Worm (Caenorhabditis elegans) whole organism, L4 larva: ENCODE data around the gene str-255.

Source experiments
- F37D6.2 ChIP-seq: sonication (generic microtip); optimal IDR thresholded peaks from 2 replicates; lab custom pipeline; 2016; ENCODE audit warnings: mild to moderate bottlenecking, missing genetic modification characterization, missing compliant biosample characterization
- F49E8.2 ChIP-seq: sonication (generic microtip); optimal IDR thresholded peaks from 2 replicates; lab custom pipeline; 2016; ENCODE audit warnings: missing compliant biosample characterization, mild to moderate bottlenecking, missing genetic modification characterization, borderline replicate concordance
- ama-1 ChIP-seq: fragments of 150-350 bp; optimal IDR thresholded peaks from 2 replicates; lab custom pipeline; 2014; ENCODE audit warnings: inconsistent platforms, mixed read lengths
- attf-4 ChIP-seq: sonication (generic microtip); optimal IDR thresholded peaks from 3 replicates; lab custom pipeline; 2017; ENCODE audit warnings: missing biosample characterization, missing genetic modification characterization
- hif-1 ChIP-seq, 2 experiments: sonication (generic microtip); optimal IDR thresholded peaks; 2 replicates each; lab custom pipeline; 2016 to 2017; ENCODE audit warnings: missing compliant biosample characterization in 2 of 2, missing genetic modification characterization in 2 of 2, missing genetic modification reagents in 2 of 2, missing genotype in 2 of 2, mild to moderate bottlenecking in 1 of 2
- madf-9 ChIP-seq: fragments of 200-800 bp; sonication (Bioruptor generic); conservative IDR thresholded peaks from 2 replicates; pipeline ENCODE4 v1.3.6; 2022; ENCODE audit warnings: missing genetic modification reagents, missing genetic modification characterization, missing compliant biosample characterization
- mdl-1 ChIP-seq, 2 experiments: fragments of 150-350 bp in 1 of 2; sonication (generic microtip) in 1 of 2; optimal IDR thresholded peaks; 2 replicates each; lab custom pipeline; 2014 to 2017; ENCODE audit warnings: missing biosample characterization in 2 of 2, missing genetic modification characterization in 2 of 2
- nhr-41 ChIP-seq: fragments of 200-800 bp; sonication (Bioruptor generic); IDR thresholded peaks from 2 replicates; pipeline ENCODE4 v1.3.6; 2022; ENCODE audit warnings: missing genetic modification reagents, missing genetic modification characterization, missing compliant biosample characterization
- pha-4 ChIP-seq, 2 experiments: fragments of 150-350 bp in 1 of 2; fragments of 200-800 bp in 1 of 2; sonication (Bioruptor generic) in 1 of 2; IDR thresholded peaks in 1 of 2; optimal IDR thresholded peaks in 1 of 2; 2 replicates each; pipeline versions ENCODE4 v1.3.6 to Lab custom; 2014 to 2022; ENCODE audit warnings: missing genetic modification characterization in 2 of 2, missing genetic modification reagents in 2 of 2, missing biosample characterization in 1 of 2, missing compliant biosample characterization in 1 of 2
- skn-1 ChIP-seq: fragments of 150-350 bp; optimal IDR thresholded peaks from 2 replicates; lab custom pipeline; 2014; ENCODE audit warnings: missing biosample characterization, missing genetic modification characterization
- unc-39 ChIP-seq: sonication (generic microtip); optimal IDR thresholded peaks from 2 replicates; lab custom pipeline; 2017; ENCODE audit warnings: missing biosample characterization, missing genetic modification characterization
- ztf-11 ChIP-seq: fragments of 150-350 bp; optimal IDR thresholded peaks from 2 replicates; lab custom pipeline; 2014; ENCODE audit warnings: missing biosample characterization, missing genetic modification characterization

- TF ChIP-seq nhr-41 (GFP tag; lab: Robert Waterston, UW) (no peak), madf-9 (GFP tag; lab: Robert Waterston, UW) (no peak), hif-1 (tag; optimal IDR thresholded peaks at IDR 0.05; lab: Kevin White, UChicago) (no peak), ama-1 (lab: Kevin White, UChicago) (no peak), unc-39 (tag; lab: Kevin White, UChicago) (no peak), ztf-11 (tag; lab: Kevin White, UChicago) (no peak), mdl-1 (tag; optimal IDR thresholded peaks at IDR 0.05; lab: Kevin White, UChicago) (no peak), pha-4 (GFP tag; IDR thresholded peaks at IDR 0.05; lab: Robert Waterston, UW) (no peak), pha-4 (tag; optimal IDR thresholded peaks at IDR 0.05; lab: Kevin White, UChicago) (no peak), F37D6.2 (no peak), skn-1 (tag; lab: Kevin White, UChicago) (no peak), attf-4 (tag; lab: Kevin White, UChicago) (no peak), F49E8.2 (tag; lab: Kevin White, UChicago) (no peak)
Measured at ce11 chrV:2163735-2164134, at the start of gene str-255.
